Fruit fly (Drosophila melanogaster) whole organism, embryonic: ENCODE measurements around the gene et.

Source experiments
- Atf6 ChIP-seq: fragments of 200-800 bp; sonication (Bioruptor generic); IDR thresholded peaks from 2 replicates; pipeline ENCODE4 v1.3.6; 2022; ENCODE audit warnings: missing biosample characterization, missing genetic modification characterization
- B-H2 ChIP-seq: fragments of 200-800 bp; sonication (Bioruptor generic); optimal IDR thresholded peaks from 2 replicates; lab custom pipeline; 2018; ENCODE audit warnings: missing biosample characterization, mild to moderate bottlenecking, missing genetic modification characterization
- C15 ChIP-seq: fragments of 200-800 bp; sonication (Bioruptor generic); IDR thresholded peaks from 3 replicates; pipeline ENCODE4 v1.3.6; 2022; ENCODE audit warnings: missing biosample characterization, missing genetic modification characterization
- CG10267 ChIP-seq: fragments of 200-800 bp; sonication (Bioruptor generic); optimal IDR thresholded peaks from 2 replicates; lab custom pipeline; 2018; ENCODE audit warnings: missing biosample characterization, mild to moderate bottlenecking, missing genetic modification characterization, moderate library complexity
- CG11398 ChIP-seq: fragments of 200-800 bp; sonication (Bioruptor generic); optimal IDR thresholded peaks from 2 replicates; lab custom pipeline; 2016; ENCODE audit warnings: missing biosample characterization, missing genetic modification characterization
- CG12744 ChIP-seq: fragments of 200-800 bp; sonication (Bioruptor generic); optimal IDR thresholded peaks from 2 replicates; lab custom pipeline; 2016; ENCODE audit warnings: missing biosample characterization, missing genetic modification characterization
- CG15514 ChIP-seq: fragments of 200-800 bp; sonication (Bioruptor generic); optimal IDR thresholded peaks from 3 replicates; lab custom pipeline; 2017; ENCODE audit warnings: missing biosample characterization, missing genetic modification characterization, mild to moderate bottlenecking, moderate library complexity, missing genetic modification reagents
- CG1603 ChIP-seq: fragments of 200-800 bp; sonication (Bioruptor generic); optimal IDR thresholded peaks from 2 replicates; lab custom pipeline; 2019; ENCODE audit warnings: missing biosample characterization, mild to moderate bottlenecking, missing genetic modification characterization, moderate library complexity
- CG16813 ChIP-seq: fragments of 200-800 bp; sonication (Bioruptor generic); IDR thresholded peaks from 3 replicates; pipeline ENCODE4 v1.3.6; 2022; ENCODE audit warnings: missing biosample characterization, missing genetic modification characterization; ENCODE audit not compliant: partially characterized antibody
- CG17186 ChIP-seq: fragments of 200-800 bp; sonication (Bioruptor generic); optimal IDR thresholded peaks from 3 replicates; lab custom pipeline; 2017; ENCODE audit warnings: missing biosample characterization, missing genetic modification reagents, missing genetic modification characterization
- CG17361 ChIP-seq: fragments of 200-800 bp; sonication (Bioruptor generic); IDR thresholded peaks from 3 replicates; pipeline ENCODE4 v1.3.6; 2022; ENCODE audit warnings: missing biosample characterization, missing genetic modification characterization
- CG18619 ChIP-seq: fragments of 200-800 bp; sonication (Bioruptor generic); optimal IDR thresholded peaks from 3 replicates; lab custom pipeline; 2017; ENCODE audit warnings: missing biosample characterization, mild to moderate bottlenecking, missing genetic modification characterization
- CG31224 ChIP-seq: fragments of 200-800 bp; sonication (Bioruptor generic); IDR thresholded peaks from 2 replicates; pipeline ENCODE4 v1.3.6; 2022; ENCODE audit warnings: missing biosample characterization, missing genetic modification characterization
- CG32767 ChIP-seq: fragments of 200-800 bp; sonication (Bioruptor generic); IDR thresholded peaks from 2 replicates; pipeline ENCODE4 v1.3.6; 2022; ENCODE audit warnings: missing biosample characterization, missing genetic modification characterization
- CG3281 ChIP-seq: fragments of 200-800 bp; sonication (Bioruptor generic); optimal IDR thresholded peaks from 3 replicates; lab custom pipeline; 2017; ENCODE audit warnings: missing biosample characterization, mild to moderate bottlenecking, missing genetic modification characterization
- CG3847 ChIP-seq: fragments of 200-800 bp; sonication (Bioruptor generic); IDR thresholded peaks from 2 replicates; pipeline ENCODE4 v1.3.6; 2022; ENCODE audit warnings: missing biosample characterization, missing genetic modification characterization
- CG4820 ChIP-seq: fragments of 200-800 bp; sonication (Bioruptor generic); optimal IDR thresholded peaks from 3 replicates; lab custom pipeline; 2016; ENCODE audit warnings: missing biosample characterization, missing genetic modification characterization
- CG6854 ChIP-seq: fragments of 200-800 bp; sonication (Bioruptor generic); optimal IDR thresholded peaks from 3 replicates; lab custom pipeline; 2017; ENCODE audit warnings: missing biosample characterization, mild to moderate bottlenecking, missing genetic modification characterization
- CG7556 ChIP-seq: fragments of 200-800 bp; sonication (Bioruptor generic); optimal IDR thresholded peaks from 2 replicates; lab custom pipeline; 2017; ENCODE audit warnings: missing biosample characterization, mild to moderate bottlenecking, missing genetic modification characterization
- CG9727 ChIP-seq: fragments of 200-800 bp; sonication (Bioruptor generic); optimal IDR thresholded peaks from 3 replicates; lab custom pipeline; 2017; ENCODE audit warnings: missing biosample characterization, mild to moderate bottlenecking, missing genetic modification characterization
- CG9817 ChIP-seq: fragments of 200-800 bp; sonication (Bioruptor generic); optimal IDR thresholded peaks from 2 replicates; lab custom pipeline; 2018; ENCODE audit warnings: missing biosample characterization, mild to moderate bottlenecking, missing genetic modification characterization, moderate library complexity
- Gsc ChIP-seq: fragments of 200-800 bp; sonication (Bioruptor generic); IDR thresholded peaks from 2 replicates; pipeline ENCODE4 v1.3.6; 2022; ENCODE audit warnings: missing biosample characterization, missing genetic modification characterization
- HmgD ChIP-seq: fragments of 200-800 bp; sonication (Bioruptor generic); optimal IDR thresholded peaks from 3 replicates; lab custom pipeline; 2016; ENCODE audit warnings: missing biosample characterization, missing genetic modification characterization
- Lpt ChIP-seq: fragments of >200 bp; optimal IDR thresholded peaks from 2 replicates; lab custom pipeline; 2018; ENCODE audit warnings: missing biosample characterization, missing genetic modification characterization
- Mes4 ChIP-seq: fragments of 200-800 bp; sonication (Bioruptor generic); optimal IDR thresholded peaks from 2 replicates; lab custom pipeline; 2016; ENCODE audit warnings: missing biosample characterization, missing genetic modification characterization
- NC2β ChIP-seq: fragments of 200-800 bp; sonication (Bioruptor generic); optimal IDR thresholded peaks from 2 replicates; lab custom pipeline; 2016; ENCODE audit warnings: missing biosample characterization, missing genetic modification characterization
- Scr ChIP-seq: fragments of 200-800 bp; sonication (Bioruptor generic); IDR thresholded peaks from 2 replicates; pipeline ENCODE4 v1.3.6; 2022; ENCODE audit warnings: missing biosample characterization, missing genetic modification characterization; ENCODE audit not compliant: partially characterized antibody
- Sin3A ChIP-seq: fragments of >200 bp; optimal IDR thresholded peaks from 2 replicates; lab custom pipeline; 2018
- Usf ChIP-seq: fragments of 200-800 bp; sonication (Bioruptor generic); optimal IDR thresholded peaks from 2 replicates; lab custom pipeline; 2017; ENCODE audit warnings: missing genotype, missing biosample characterization, missing genetic modification characterization
- ato ChIP-seq: fragments of 200-800 bp; sonication (Bioruptor generic); IDR thresholded peaks from 2 replicates; pipeline ENCODE4 v1.3.6; 2022; ENCODE audit warnings: missing biosample characterization, missing genetic modification characterization; ENCODE audit not compliant: partially characterized antibody
- bsh ChIP-seq, 2 experiments: fragments of 200-800 bp; sonication (Bioruptor generic); optimal IDR thresholded peaks; 2 replicates each; lab custom pipeline; 2017 to 2018; ENCODE audit warnings: mild to moderate bottlenecking in 2 of 2, missing biosample characterization in 2 of 2, missing genetic modification characterization in 2 of 2, moderate library complexity in 1 of 2
- cg ChIP-seq: fragments of 200-800 bp; sonication (Bioruptor generic); optimal IDR thresholded peaks from 3 replicates; lab custom pipeline; 2019; ENCODE audit warnings: missing biosample characterization, mild to moderate bottlenecking, missing genetic modification characterization, moderate library complexity
- crc ChIP-seq: fragments of 200-800 bp; sonication (Bioruptor generic); optimal IDR thresholded peaks from 2 replicates; lab custom pipeline; 2016; ENCODE audit warnings: missing biosample characterization, missing genetic modification characterization
- fd96Cb ChIP-seq: fragments of 200-800 bp; sonication (Bioruptor generic); optimal IDR thresholded peaks from 2 replicates; lab custom pipeline; 2018; ENCODE audit warnings: missing biosample characterization, mild to moderate bottlenecking, missing genetic modification characterization, moderate library complexity
- fru ChIP-seq: fragments of >200 bp; optimal IDR thresholded peaks from 2 replicates; lab custom pipeline; 2017
- inv ChIP-seq: fragments of 200-800 bp; sonication (Bioruptor generic); IDR thresholded peaks from 2 replicates; pipeline ENCODE4 v1.3.6; 2022; ENCODE audit warnings: missing biosample characterization, missing genetic modification characterization; ENCODE audit not compliant: partially characterized antibody
- kni ChIP-seq: fragments of 200-800 bp; sonication (Bioruptor generic); optimal IDR thresholded peaks from 3 replicates; lab custom pipeline; 2017; ENCODE audit warnings: mild to moderate bottlenecking, missing biosample characterization, missing genetic modification reagents, missing genetic modification characterization
- lmd ChIP-seq: fragments of 200-800 bp; sonication (Bioruptor generic); IDR thresholded peaks from 2 replicates; pipeline ENCODE4 v1.3.6; 2022; ENCODE audit warnings: missing biosample characterization, missing genetic modification characterization
- otp ChIP-seq: fragments of 200-800 bp; sonication (Bioruptor generic); IDR thresholded peaks from 3 replicates; pipeline ENCODE4, ENCODE4 v1.3.6; 2022; ENCODE audit warnings: missing biosample characterization, missing genetic modification characterization
- pnt ChIP-seq: fragments of 200-800 bp; sonication (Bioruptor generic); optimal IDR thresholded peaks from 3 replicates; lab custom pipeline; 2016; ENCODE audit warnings: missing biosample characterization, missing genetic modification characterization
- row ChIP-seq: fragments of 200-800 bp; sonication (Bioruptor generic); IDR thresholded peaks from 3 replicates; pipeline ENCODE4 v1.3.6; 2022; ENCODE audit warnings: missing biosample characterization, missing genetic modification characterization
- run ChIP-seq: fragments of 200-800 bp; sonication (Bioruptor generic); optimal IDR thresholded peaks from 3 replicates; lab custom pipeline; 2018; ENCODE audit warnings: missing biosample characterization, mild to moderate bottlenecking, missing genetic modification characterization
- sens-2 ChIP-seq: fragments of 200-800 bp; sonication (Bioruptor generic); IDR thresholded peaks from 2 replicates; pipeline ENCODE4 v1.3.6; 2022; ENCODE audit warnings: missing biosample characterization, missing genetic modification characterization
- ssp ChIP-seq: fragments of 200-800 bp; sonication (Bioruptor generic); IDR thresholded peaks from 2 replicates; pipeline ENCODE4 v1.3.6; 2022; ENCODE audit warnings: missing biosample characterization, missing genetic modification characterization
- sug ChIP-seq: fragments of 200-800 bp; optimal IDR thresholded peaks from 2 replicates; lab custom pipeline; 2019; ENCODE audit warnings: missing biosample characterization, mild to moderate bottlenecking, missing genetic modification characterization, moderate library complexity
- tna ChIP-seq: fragments of 200-800 bp; sonication (Bioruptor generic); IDR thresholded peaks from 2 replicates; pipeline ENCODE4 v1.3.6; 2022; ENCODE audit warnings: missing biosample characterization, missing genetic modification characterization; ENCODE audit not compliant: partially characterized antibody
- trem ChIP-seq: fragments of 200-800 bp; optimal IDR thresholded peaks from 3 replicates; lab custom pipeline; 2019; ENCODE audit warnings: missing biosample characterization, mild to moderate bottlenecking, missing genetic modification characterization, moderate library complexity
- vnd ChIP-seq: fragments of 200-800 bp; sonication (Bioruptor generic); IDR thresholded peaks from 3 replicates; pipeline ENCODE4 v1.3.6; 2022; ENCODE audit warnings: missing biosample characterization, missing genetic modification characterization; ENCODE audit not compliant: partially characterized antibody

The et gene

DNA sequence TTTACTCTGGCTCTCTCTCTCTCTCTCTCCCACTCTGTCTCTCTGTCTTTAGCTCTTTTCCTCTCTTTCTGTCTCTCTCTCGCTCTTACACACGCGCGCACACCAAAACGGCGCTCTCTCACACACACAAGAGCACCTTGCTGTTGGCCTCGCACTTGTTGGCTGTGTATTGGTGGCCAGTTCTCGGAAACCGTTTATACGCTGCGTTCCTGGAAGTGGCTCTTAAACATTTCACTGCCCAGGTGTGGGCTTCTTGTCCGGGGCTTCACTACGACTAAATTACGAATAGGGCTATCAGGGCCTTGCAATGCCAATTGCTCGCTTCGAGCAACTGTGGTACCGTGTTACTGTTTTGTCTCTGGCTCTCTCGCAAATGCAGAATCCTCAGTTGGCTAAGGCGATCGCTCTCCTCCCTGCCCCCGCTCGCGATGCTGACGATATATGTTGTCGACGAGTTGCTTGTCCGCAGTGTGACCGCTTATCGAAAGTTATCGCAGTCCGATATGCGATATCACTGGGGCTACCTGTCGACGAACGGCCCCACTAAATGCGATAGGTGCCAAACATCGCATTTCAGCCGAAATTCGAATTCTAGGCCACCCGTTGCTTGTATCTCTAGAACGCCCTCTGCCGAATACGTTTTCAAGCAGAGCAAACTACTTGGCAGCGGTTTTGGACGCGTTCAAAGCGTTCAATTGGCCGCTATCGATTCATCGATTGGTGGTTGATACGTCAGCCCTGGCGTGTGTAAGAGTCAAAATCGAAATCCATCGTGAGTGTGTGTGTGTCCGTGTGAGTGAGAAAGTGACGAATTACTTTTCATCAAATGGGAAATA, 7.6 kb upstream of the et start, which contains the start of the genes dome and Ubqn (continued):
- TF ChIP-seq HmgD (GFP tag; lab: Kevin White, UChicago) (peak; percentile 1), cg (GFP tag; lab: Kevin White, UChicago) (peak; percentile 95), NC2β (peak; percentile 33), CG31224 (GFP tag; lab: Robert Waterston, UW) (no peak), CG1603 (tag; lab: Kevin White, UChicago) (peak; percentile 79), CG9727 (GFP tag; lab: Kevin White, UChicago) (peak; percentile 22), CG10267 (tag; lab: Kevin White, UChicago) (peak; percentile 58)

DNA sequence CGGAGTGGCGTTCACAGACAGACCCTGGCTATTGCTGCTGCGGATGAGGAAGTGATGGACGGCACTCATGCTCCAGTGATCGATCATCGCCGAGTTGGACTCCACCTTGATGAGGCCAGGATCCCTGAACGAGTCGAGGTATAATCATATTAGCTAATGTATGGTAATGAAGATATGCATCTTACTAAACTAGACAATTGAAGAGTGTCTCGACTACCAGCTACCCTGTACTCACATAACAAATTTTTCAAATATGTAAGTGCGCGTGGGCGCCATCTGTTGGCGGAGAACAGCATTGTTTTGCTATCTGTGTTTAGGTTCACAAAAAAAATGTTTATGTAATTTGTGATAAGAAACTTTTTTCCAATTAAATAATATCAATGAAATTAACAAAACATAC, 3.5 kb upstream of the et start:
- TF ChIP-seq sug (tag; lab: Kevin White, UChicago) = no peak
- TF ChIP-seq CG12744 (GFP tag; lab: Kevin White, UChicago) = no peak
- no peak for TF ChIP-seq bsh (GFP tag; optimal IDR thresholded peaks at IDR 0.05; lab: Kevin White, UChicago)
- TF ChIP-seq inv = peak; percentile 12; the same call in 1 of the 2 replicates
- TF ChIP-seq CG10267 (tag; lab: Kevin White, UChicago) = no peak
- TF ChIP-seq pnt (GFP tag; lab: Kevin White, UChicago) = no peak
- no peak for TF ChIP-seq sens-2 (GFP tag; lab: Robert Waterston, UW)
- TF ChIP-seq vnd = 0 out of 3 replicates have a peak, but pooled peaks have one; percentile 43
- TF ChIP-seq Scr = peak; percentile 45
- TF ChIP-seq lmd (GFP tag; lab: Robert Waterston, UW) = no peak
- no peak for TF ChIP-seq row
- no peak for TF ChIP-seq CG15514 (GFP tag; lab: Kevin White, UChicago)
- no peak for TF ChIP-seq CG4820 (GFP tag; lab: Kevin White, UChicago)
- no peak for TF ChIP-seq B-H2 (GFP tag; lab: Kevin White, UChicago)
- no peak for TF ChIP-seq trem (tag; lab: Kevin White, UChicago)
- TF ChIP-seq Atf6 = no peak
- TF ChIP-seq tna (GFP tag; lab: Robert Waterston, UW) = peak; percentile 50; the same call in 1 of the 2 replicates
- TF ChIP-seq CG6854 (GFP tag; lab: Kevin White, UChicago) = no peak
- TF ChIP-seq CG3281 (GFP tag; lab: Kevin White, UChicago) = no peak
- no peak for TF ChIP-seq Lpt
- TF ChIP-seq fru = no peak
- TF ChIP-seq CG11398 (GFP tag; lab: Kevin White, UChicago) = no peak
- no peak for TF ChIP-seq Gsc (GFP tag; lab: Robert Waterston, UW)
- no peak for TF ChIP-seq CG17186 (GFP tag; lab: Kevin White, UChicago)
- TF ChIP-seq Usf (GFP tag; lab: Kevin White, UChicago) = no peak
- TF ChIP-seq ato (GFP tag; lab: Robert Waterston, UW) = peak; percentile 16; the same call in 1 of the 2 replicates
- no peak for TF ChIP-seq CG32767
- TF ChIP-seq CG9817 (tag; lab: Kevin White, UChicago) = no peak
- TF ChIP-seq CG17361 (GFP tag; lab: Robert Waterston, UW) = no peak
- no peak for TF ChIP-seq CG1603 (tag; lab: Kevin White, UChicago)
- TF ChIP-seq CG7556 (GFP tag; lab: Kevin White, UChicago) = no peak
- no peak for TF ChIP-seq run (tag; lab: Kevin White, UChicago)
- no peak for TF ChIP-seq ssp (GFP tag; lab: Robert Waterston, UW)
- no peak for TF ChIP-seq otp (GFP tag; lab: Robert Waterston, UW)
- no peak for TF ChIP-seq C15
- no peak for TF ChIP-seq kni (GFP tag; lab: Kevin White, UChicago)
- no peak for TF ChIP-seq Sin3A (lab: Kevin White, UChicago)
- TF ChIP-seq crc (GFP tag; lab: Kevin White, UChicago) = no peak
- no peak for TF ChIP-seq CG3847
- TF ChIP-seq CG16813 (GFP tag; lab: Robert Waterston, UW) = peak; percentile 61
- no peak for TF ChIP-seq CG18619 (GFP tag; lab: Kevin White, UChicago)
- TF ChIP-seq fd96Cb (tag; lab: Kevin White, UChicago) = no peak
- TF ChIP-seq Mes4 (GFP tag; lab: Kevin White, UChicago) = no peak
